Fruit fly (Drosophila melanogaster) whole organism, embryonic: Measurements from ENCODE around the gene Cp16.

ENCODE experiments used
- Adf1 ChIP-seq: fragments of 200-800 bp; sonication (Bioruptor generic); IDR thresholded peaks from 2 replicates; pipeline ENCODE4 v1.3.6; 2022; ENCODE audit warnings: missing biosample characterization, missing genetic modification characterization
- Atf6 ChIP-seq: fragments of 200-800 bp; sonication (Bioruptor generic); IDR thresholded peaks from 2 replicates; pipeline ENCODE4 v1.3.6; 2022; ENCODE audit warnings: missing biosample characterization, missing genetic modification characterization
- Awh ChIP-seq: fragments of 200-800 bp; sonication (Bioruptor generic); IDR thresholded peaks from 2 replicates; pipeline ENCODE4, ENCODE4 v1.3.6; 2022; ENCODE audit warnings: missing biosample characterization, missing genetic modification characterization
- CG10321 ChIP-seq: fragments of 200-800 bp; sonication (Bioruptor generic); IDR thresholded peaks from 2 replicates; pipeline ENCODE4 v1.3.6; 2022; ENCODE audit warnings: missing biosample characterization, missing genetic modification characterization
- CG11398 ChIP-seq: fragments of 200-800 bp; sonication (Bioruptor generic); optimal IDR thresholded peaks from 2 replicates; lab custom pipeline; 2016; ENCODE audit warnings: missing biosample characterization, missing genetic modification characterization
- CG11504 ChIP-seq: fragments of 200-800 bp; sonication (Bioruptor generic); optimal IDR thresholded peaks from 3 replicates; lab custom pipeline; 2019; ENCODE audit warnings: missing biosample characterization, mild to moderate bottlenecking, missing genetic modification characterization, moderate library complexity
- CG12155 ChIP-seq: fragments of 200-800 bp; sonication (Bioruptor generic); optimal IDR thresholded peaks from 3 replicates; lab custom pipeline; 2016; ENCODE audit warnings: missing biosample characterization, missing genetic modification characterization
- CG13424 ChIP-seq: fragments of 200-800 bp; sonication (Bioruptor generic); optimal IDR thresholded peaks from 2 replicates; lab custom pipeline; 2019; ENCODE audit warnings: missing biosample characterization, mild to moderate bottlenecking, missing genetic modification characterization, moderate library complexity
- CG1647 ChIP-seq: fragments of 200-800 bp; sonication (Bioruptor generic); optimal IDR thresholded peaks from 3 replicates; lab custom pipeline; 2016; ENCODE audit warnings: missing biosample characterization, missing genetic modification characterization
- CG16815 ChIP-seq: fragments of 200-800 bp; sonication (Bioruptor generic); optimal IDR thresholded peaks from 3 replicates; lab custom pipeline; 2017; ENCODE audit warnings: missing biosample characterization, mild to moderate bottlenecking, missing genetic modification characterization
- CG1792 ChIP-seq: fragments of 200-800 bp; sonication (Bioruptor generic); optimal IDR thresholded peaks from 2 replicates; lab custom pipeline; 2016; ENCODE audit warnings: missing biosample characterization, missing genetic modification characterization
- CG18764 ChIP-seq: fragments of 200-800 bp; sonication (Bioruptor generic); optimal IDR thresholded peaks from 3 replicates; lab custom pipeline; 2016; ENCODE audit warnings: missing biosample characterization, missing genetic modification characterization
- CG3163 ChIP-seq: fragments of 200-800 bp; sonication (Bioruptor generic); optimal IDR thresholded peaks from 3 replicates; lab custom pipeline; 2016; ENCODE audit warnings: missing biosample characterization, missing genetic modification characterization
- CG4617 ChIP-seq: fragments of 200-800 bp; sonication (Bioruptor generic); optimal IDR thresholded peaks from 3 replicates; lab custom pipeline; 2016; ENCODE audit warnings: missing biosample characterization, missing genetic modification characterization, borderline replicate concordance
- CG5180 ChIP-seq: fragments of 200-800 bp; sonication (Bioruptor generic); optimal IDR thresholded peaks from 3 replicates; lab custom pipeline; 2017; ENCODE audit warnings: missing biosample characterization, missing genetic modification characterization, mild to moderate bottlenecking, moderate library complexity, missing genetic modification reagents
- CG6654 ChIP-seq: fragments of 200-800 bp; sonication (Bioruptor generic); optimal IDR thresholded peaks from 2 replicates; lab custom pipeline; 2017; ENCODE audit warnings: missing biosample characterization, mild to moderate bottlenecking, missing genetic modification characterization
- CG6765 ChIP-seq: fragments of 200-800 bp; sonication (Bioruptor generic); optimal IDR thresholded peaks from 3 replicates; lab custom pipeline; 2017; ENCODE audit warnings: missing biosample characterization, mild to moderate bottlenecking, missing genetic modification characterization
- CG7556 ChIP-seq: fragments of 200-800 bp; sonication (Bioruptor generic); optimal IDR thresholded peaks from 2 replicates; lab custom pipeline; 2017; ENCODE audit warnings: missing biosample characterization, mild to moderate bottlenecking, missing genetic modification characterization
- CG8478 ChIP-seq: fragments of >200 bp; optimal IDR thresholded peaks from 2 replicates; lab custom pipeline; 2018
- CTCF ChIP-seq: fragments of 200-800 bp; sonication (Bioruptor generic); optimal IDR thresholded peaks from 2 replicates; lab custom pipeline; 2017; ENCODE audit warnings: missing biosample characterization, mild to moderate bottlenecking, missing genetic modification characterization, moderate library complexity
- CoRest ChIP-seq: fragments of 200-800 bp; sonication (Bioruptor generic); optimal IDR thresholded peaks from 3 replicates; lab custom pipeline; 2018; ENCODE audit warnings: missing biosample characterization, mild to moderate bottlenecking, missing genetic modification characterization, moderate library complexity
- D19A ChIP-seq: fragments of 200-800 bp; optimal IDR thresholded peaks from 3 replicates; lab custom pipeline; 2019; ENCODE audit warnings: missing biosample characterization, mild to moderate bottlenecking, missing genetic modification characterization, moderate library complexity
- E2f2 ChIP-seq: fragments of 200-800 bp; sonication (Bioruptor generic); IDR thresholded peaks from 2 replicates; pipeline ENCODE4 v1.3.6; 2022; ENCODE audit warnings: missing biosample characterization, missing genetic modification characterization
- Eip74EF ChIP-seq, 2 experiments: fragments of 200-800 bp in 1 of 2; fragments of >200 bp in 1 of 2; sonication (Bioruptor generic) in 1 of 2; optimal IDR thresholded peaks; 2 replicates each; lab custom pipeline; 2017 to 2019; ENCODE audit warnings: missing biosample characterization in 2 of 2, missing genetic modification characterization in 2 of 2, mild to moderate bottlenecking in 1 of 2, moderate library complexity in 1 of 2
- HLH3B ChIP-seq: fragments of 200-800 bp; sonication (Bioruptor generic); IDR thresholded peaks from 2 replicates; pipeline ENCODE4 v1.3.6; 2022; ENCODE audit warnings: missing biosample characterization, missing genetic modification characterization
- Hmr ChIP-seq: fragments of 200-800 bp; sonication (Bioruptor generic); optimal IDR thresholded peaks from 3 replicates; lab custom pipeline; 2017; ENCODE audit warnings: mild to moderate bottlenecking, missing biosample characterization, missing genetic modification reagents, missing genetic modification characterization
- Hr78 ChIP-seq, 2 experiments: fragments of 200-800 bp in 1 of 2; fragments of >200 bp in 1 of 2; sonication (Bioruptor generic) in 1 of 2; optimal IDR thresholded peaks; 2 replicates each; lab custom pipeline; 2017 to 2019; ENCODE audit warnings: missing biosample characterization in 2 of 2, missing genetic modification characterization in 2 of 2, mild to moderate bottlenecking in 1 of 2, moderate library complexity in 1 of 2
- Nf-YC ChIP-seq: fragments of 200-800 bp; optimal IDR thresholded peaks from 3 replicates; lab custom pipeline; 2019; ENCODE audit warnings: missing biosample characterization, mild to moderate bottlenecking, missing genetic modification characterization, moderate library complexity
- NfI ChIP-seq: fragments of 200-800 bp; sonication (Bioruptor generic); optimal IDR thresholded peaks from 3 replicates; lab custom pipeline; 2018; ENCODE audit warnings: missing biosample characterization, mild to moderate bottlenecking, missing genetic modification characterization, moderate library complexity
- Six4 ChIP-seq: fragments of 200-800 bp; sonication (Bioruptor generic); optimal IDR thresholded peaks from 2 replicates; lab custom pipeline; 2016; ENCODE audit warnings: missing biosample characterization, missing genetic modification characterization
- Sox100B ChIP-seq: fragments of 200-800 bp; sonication (Bioruptor generic); optimal IDR thresholded peaks from 3 replicates; lab custom pipeline; 2018; ENCODE audit warnings: missing biosample characterization, mild to moderate bottlenecking, missing genetic modification characterization
- aop ChIP-seq: fragments of 200-800 bp; sonication (Bioruptor generic); IDR thresholded peaks from 2 replicates; pipeline ENCODE4 v1.3.6; 2022; ENCODE audit warnings: missing biosample characterization, missing genetic modification characterization
- az2 ChIP-seq: fragments of 200-800 bp; sonication (Bioruptor generic); optimal IDR thresholded peaks from 3 replicates; lab custom pipeline; 2016; ENCODE audit warnings: missing biosample characterization, missing genetic modification characterization
- bbx ChIP-seq: fragments of 200-800 bp; sonication (Bioruptor generic); IDR thresholded peaks from 2 replicates; pipeline ENCODE4 v1.3.6; 2022; ENCODE audit warnings: missing biosample characterization, missing genetic modification characterization; ENCODE audit not compliant: partially characterized antibody
- bcd ChIP-seq: fragments of 200-800 bp; sonication (Bioruptor generic); optimal IDR thresholded peaks from 2 replicates; lab custom pipeline; 2017; ENCODE audit warnings: missing biosample characterization, mild to moderate bottlenecking, missing genetic modification characterization
- cato ChIP-seq: fragments of 200-800 bp; sonication (Bioruptor generic); optimal IDR thresholded peaks from 2 replicates; lab custom pipeline; 2016; ENCODE audit warnings: missing biosample characterization, missing genetic modification characterization, borderline replicate concordance
- chm ChIP-seq: fragments of 200-800 bp; sonication (Bioruptor generic); IDR thresholded peaks from 2 replicates; pipeline ENCODE4 v1.3.6; 2022; ENCODE audit warnings: missing biosample characterization, missing genetic modification characterization
- chn ChIP-seq: fragments of 200-800 bp; sonication (Bioruptor generic); optimal IDR thresholded peaks from 2 replicates; lab custom pipeline; 2016; ENCODE audit warnings: missing biosample characterization, missing genetic modification characterization
- da ChIP-seq: fragments of 200-800 bp; sonication (Bioruptor generic); optimal IDR thresholded peaks from 2 replicates; lab custom pipeline; 2016; ENCODE audit warnings: missing biosample characterization, missing genetic modification characterization
- ems ChIP-seq: fragments of 200-800 bp; sonication (Bioruptor generic); optimal IDR thresholded peaks from 3 replicates; lab custom pipeline; 2016; ENCODE audit warnings: missing biosample characterization, missing genetic modification characterization
- en ChIP-seq: fragments of 200-800 bp; sonication (Bioruptor generic); optimal IDR thresholded peaks from 2 replicates; lab custom pipeline; 2016; ENCODE audit warnings: missing biosample characterization, missing genetic modification characterization
- jigr1 ChIP-seq: fragments of 200-800 bp; sonication (Bioruptor generic); IDR thresholded peaks from 3 replicates; pipeline ENCODE4 v1.3.6; 2022; ENCODE audit warnings: missing biosample characterization, missing genetic modification characterization
- jumu ChIP-seq: fragments of 200-800 bp; sonication (Bioruptor generic); optimal IDR thresholded peaks from 3 replicates; lab custom pipeline; 2016; ENCODE audit warnings: missing biosample characterization, missing genetic modification characterization
- luna ChIP-seq: fragments of 200-800 bp; sonication (Bioruptor generic); optimal IDR thresholded peaks from 2 replicates; lab custom pipeline; 2016; ENCODE audit warnings: missing biosample characterization, missing genetic modification characterization
- pros ChIP-seq: fragments of 200-800 bp; sonication (Bioruptor generic); optimal IDR thresholded peaks from 3 replicates; lab custom pipeline; 2019; ENCODE audit warnings: missing biosample characterization, mild to moderate bottlenecking, missing genetic modification characterization, moderate library complexity
- salm ChIP-seq: fragments of 200-800 bp; sonication (Bioruptor generic); optimal IDR thresholded peaks from 2 replicates; lab custom pipeline; 2018; ENCODE audit warnings: missing biosample characterization, mild to moderate bottlenecking, missing genetic modification characterization
- sna ChIP-seq: fragments of 200-800 bp; sonication (Bioruptor generic); IDR thresholded peaks from 2 replicates; pipeline ENCODE4 v1.3.6; 2022; ENCODE audit warnings: missing biosample characterization, missing genetic modification characterization; ENCODE audit not compliant: partially characterized antibody
- tgo ChIP-seq: fragments of 200-800 bp; sonication (Bioruptor generic); IDR thresholded peaks from 3 replicates; pipeline ENCODE4 v1.3.6; 2022; ENCODE audit warnings: missing biosample characterization, missing genetic modification characterization
- tin ChIP-seq: fragments of 200-800 bp; sonication (Bioruptor generic); optimal IDR thresholded peaks from 3 replicates; lab custom pipeline; 2016; ENCODE audit warnings: missing biosample characterization, missing genetic modification characterization
- trem ChIP-seq: fragments of 200-800 bp; optimal IDR thresholded peaks from 3 replicates; lab custom pipeline; 2019; ENCODE audit warnings: missing biosample characterization, mild to moderate bottlenecking, missing genetic modification characterization, moderate library complexity
- vfl ChIP-seq: fragments of 200-800 bp; sonication (Bioruptor generic); optimal IDR thresholded peaks from 2 replicates; lab custom pipeline; 2016; ENCODE audit warnings: missing biosample characterization, missing genetic modification characterization

Cp16 gene

DNA sequence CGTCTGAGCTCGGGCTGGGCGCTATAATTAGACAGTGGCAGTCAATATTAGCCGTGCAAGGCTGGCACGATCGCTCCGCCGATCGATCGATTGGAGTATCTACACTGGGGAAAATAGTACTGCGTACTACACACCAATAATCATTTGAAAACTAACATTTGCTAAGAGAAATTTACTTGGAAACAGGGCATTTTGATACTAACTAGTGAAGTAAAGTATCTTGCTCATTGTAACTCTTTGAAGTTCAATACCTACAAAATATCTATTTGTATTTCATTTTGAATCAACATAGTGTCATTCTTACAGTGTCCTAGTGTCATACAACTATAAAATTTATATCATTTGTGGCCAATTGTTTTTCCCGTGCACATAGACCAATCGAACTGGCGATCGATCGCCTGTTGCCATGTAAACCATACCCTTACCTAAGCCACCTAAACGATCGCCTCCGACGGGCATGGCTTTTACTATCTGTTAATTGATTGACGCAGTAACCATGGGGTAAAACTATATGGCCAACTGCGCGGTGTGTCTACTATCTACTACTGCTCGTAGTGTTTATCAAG, 31.0 kb upstream of the Cp16 start (continued):
- TF ChIP-seq CG6654 (GFP tag; lab: Kevin White, UChicago): peak; percentile 43
- peak; percentile 62 for TF ChIP-seq CG16815 (GFP tag; lab: Kevin White, UChicago)
- TF ChIP-seq jumu (GFP tag; lab: Kevin White, UChicago): peak; percentile 74
- no peak for TF ChIP-seq bbx (GFP tag; lab: Robert Waterston, UW)
- no peak; the same call in 1 of the 2 replicates for TF ChIP-seq Awh
- TF ChIP-seq salm (tag; lab: Kevin White, UChicago): peak; percentile 50
- peak; percentile 80 for TF ChIP-seq CG12155 (GFP tag; lab: Kevin White, UChicago)
- peak; percentile 76 for TF ChIP-seq Six4 (GFP tag; lab: Kevin White, UChicago)
- peak; percentile 53 for TF ChIP-seq CG11398 (GFP tag; lab: Kevin White, UChicago)
- TF ChIP-seq vfl (GFP tag; lab: Kevin White, UChicago): peak; percentile 60
- TF ChIP-seq CG6765: peak; percentile 44
- TF ChIP-seq chn (GFP tag; lab: Kevin White, UChicago): peak; percentile 49
- TF ChIP-seq az2 (GFP tag; lab: Kevin White, UChicago): peak; percentile 81
- peak; percentile 60 for TF ChIP-seq en (GFP tag; lab: Kevin White, UChicago)
- peak; percentile 64 for TF ChIP-seq NfI (GFP tag; lab: Kevin White, UChicago)
- peak in 1 of 2 experiments; percentile 72 for TF ChIP-seq Hr78 (GFP tag; optimal IDR thresholded peaks at IDR 0.05; lab: Kevin White, UChicago)
- TF ChIP-seq HLH3B (GFP tag; lab: Robert Waterston, UW): peak; percentile 62
- no peak; the same call in 1 of the 2 replicates for TF ChIP-seq chm (GFP tag; lab: Robert Waterston, UW)
- peak; percentile 53 for TF ChIP-seq da
- TF ChIP-seq CTCF (GFP tag; lab: Kevin White, UChicago): no peak
- TF ChIP-seq CG11504 (tag; lab: Kevin White, UChicago): peak; percentile 85
- peak; percentile 45 for TF ChIP-seq CG3163 (GFP tag; lab: Kevin White, UChicago)
- peak; percentile 40 for TF ChIP-seq CG1647 (GFP tag; lab: Kevin White, UChicago)
- peak; percentile 86 for TF ChIP-seq Hmr (GFP tag; lab: Kevin White, UChicago)
- TF ChIP-seq E2f2 (GFP tag; lab: Robert Waterston, UW): peak; percentile 63
- no peak for TF ChIP-seq pros (GFP tag; lab: Kevin White, UChicago)
- no peak for TF ChIP-seq CG10321 (GFP tag; lab: Robert Waterston, UW)
- TF ChIP-seq ems (GFP tag; lab: Kevin White, UChicago): peak; percentile 76
- peak; percentile 83 for TF ChIP-seq Atf6 (GFP tag; lab: Robert Waterston, UW)
- peak; percentile 58 for TF ChIP-seq Nf-YC (tag; lab: Kevin White, UChicago)
- TF ChIP-seq aop: no peak
- peak; percentile 74; the same call in 1 of the 3 replicates for TF ChIP-seq jigr1 (GFP tag; lab: Robert Waterston, UW)
- peak; percentile 84 for TF ChIP-seq bcd
- peak; percentile 90 for TF ChIP-seq CoRest (tag; lab: Kevin White, UChicago)
- TF ChIP-seq tgo (GFP tag; lab: Robert Waterston, UW): peak; percentile 86
- TF ChIP-seq trem: peak; percentile 43
- TF ChIP-seq luna (GFP tag; lab: Kevin White, UChicago): peak; percentile 51
- TF ChIP-seq CG7556 (GFP tag; lab: Kevin White, UChicago): peak; percentile 88
- peak; percentile 71 for TF ChIP-seq Sox100B (GFP tag; lab: Kevin White, UChicago)
- TF ChIP-seq CG5180 (GFP tag; lab: Kevin White, UChicago): peak; percentile 46
- peak; percentile 83 for TF ChIP-seq CG13424 (tag; lab: Kevin White, UChicago)
- no peak for TF ChIP-seq CG8478
- no peak for TF ChIP-seq CG4617 (GFP tag; lab: Kevin White, UChicago)
- peak; percentile 73 for TF ChIP-seq tin (GFP tag; lab: Kevin White, UChicago)
- peak; percentile 70 for TF ChIP-seq D19A (tag; lab: Kevin White, UChicago)
- TF ChIP-seq CG1792: peak; percentile 59
- peak; percentile 56; the same call in 1 of the 2 replicates for TF ChIP-seq Adf1 (GFP tag; lab: Robert Waterston, UW)
- TF ChIP-seq sna (GFP tag; lab: Robert Waterston, UW): no peak
- peak in 1 of 2 experiments; percentile 62 for TF ChIP-seq Eip74EF (GFP tag; optimal IDR thresholded peaks at IDR 0.05; lab: Kevin White, UChicago)
- peak; percentile 41 for TF ChIP-seq CG18764 (GFP tag; lab: Kevin White, UChicago)
- TF ChIP-seq cato: peak; percentile 61
